Worm (Caenorhabditis elegans): ENCODE results near the gene nlp-58.

DNA sequence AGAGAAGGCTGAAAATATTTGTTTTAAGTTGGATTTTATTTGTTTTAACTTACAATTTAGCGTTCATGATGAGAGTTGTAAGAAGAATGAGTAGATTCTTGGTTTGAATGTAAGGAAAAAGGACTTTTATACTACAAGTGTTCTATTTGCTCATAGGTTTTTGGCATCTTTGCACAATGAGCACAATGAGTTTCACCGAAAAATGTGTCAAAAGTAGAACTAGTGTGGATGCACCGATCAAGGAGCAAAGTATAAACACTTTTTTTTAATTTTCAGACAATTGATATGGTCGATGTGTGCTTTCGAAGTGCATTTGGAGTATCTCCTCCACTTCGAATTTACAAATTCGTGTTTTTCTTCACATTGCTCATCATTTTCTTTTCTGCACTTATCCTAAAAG lies 42.6 kb downstream of the nlp-58 start, which contains the start of gene fipr-11:
- TF ChIP-seq pha-4 (tag; optimal IDR thresholded peaks at IDR 0.05) (no peak), hmg-1.2 (GFP tag; IDR thresholded peaks at IDR 0.05) (no peak), hmg-20 (GFP tag; IDR thresholded peaks at IDR 0.05) (no peak), mel-28 (tag; optimal IDR thresholded peaks at IDR 0.05; ENCODE audit: borderline replicate concordance) (no peak), hlh-26 (GFP tag; conservative IDR thresholded peaks at IDR 0.05) (no peak), F49E8.2 (tag; optimal IDR thresholded peaks at IDR 0.05; ENCODE audit: insufficient read depth) (no peak), F33H1.4 (GFP tag; IDR thresholded peaks at IDR 0.05) (no peak)
